Fruit fly (Drosophila melanogaster) whole organism, embryonic: ENCODE measurements around the gene mag.
A peak's percentile ranks its signal among the peaks of the same experiment; 100 is the strongest.

Experiments used
- CG10366 ChIP-seq: fragments of 200-800 bp; sonication (Bioruptor generic); IDR thresholded peaks from 2 replicates; pipeline ENCODE4 v1.3.6; 2022; ENCODE audit warnings: missing biosample characterization, missing genetic modification characterization
- CG10431 ChIP-seq: fragments of 200-800 bp; sonication (Bioruptor generic); optimal IDR thresholded peaks from 3 replicates; lab custom pipeline; 2018; ENCODE audit warnings: missing biosample characterization, mild to moderate bottlenecking, missing genetic modification characterization
- CG11560 ChIP-seq: fragments of 200-800 bp; sonication (Bioruptor generic); IDR thresholded peaks from 3 replicates; pipeline ENCODE4 v1.3.6; 2022; ENCODE audit warnings: missing biosample characterization, missing genetic modification characterization
- CG12219 ChIP-seq: fragments of 200-800 bp; sonication (Bioruptor generic); optimal IDR thresholded peaks from 3 replicates; lab custom pipeline; 2018; ENCODE audit warnings: missing biosample characterization, mild to moderate bottlenecking, missing genetic modification characterization
- CG12391 ChIP-seq: fragments of 200-800 bp; sonication (Bioruptor generic); optimal IDR thresholded peaks from 3 replicates; lab custom pipeline; 2018; ENCODE audit warnings: missing biosample characterization, mild to moderate bottlenecking, missing genetic modification characterization, moderate library complexity
- CG13287 ChIP-seq: fragments of 200-800 bp; sonication (Bioruptor generic); IDR thresholded peaks from 2 replicates; pipeline ENCODE4 v1.3.6; 2022; ENCODE audit warnings: missing biosample characterization, missing genetic modification characterization; ENCODE audit not compliant: partially characterized antibody
- CG13775 ChIP-seq: fragments of 200-800 bp; sonication (Bioruptor generic); optimal IDR thresholded peaks from 3 replicates; lab custom pipeline; 2017; ENCODE audit warnings: missing biosample characterization, mild to moderate bottlenecking, missing genetic modification characterization
- CG1832 ChIP-seq: fragments of 200-800 bp; sonication (Bioruptor generic); optimal IDR thresholded peaks from 2 replicates; lab custom pipeline; 2017; ENCODE audit warnings: missing biosample characterization, mild to moderate bottlenecking, missing genetic modification characterization, inconsistent platforms
- CG32767 ChIP-seq: fragments of 200-800 bp; sonication (Bioruptor generic); IDR thresholded peaks from 2 replicates; pipeline ENCODE4 v1.3.6; 2022; ENCODE audit warnings: missing biosample characterization, missing genetic modification characterization
- CG3281 ChIP-seq: fragments of 200-800 bp; sonication (Bioruptor generic); optimal IDR thresholded peaks from 3 replicates; lab custom pipeline; 2017; ENCODE audit warnings: missing biosample characterization, mild to moderate bottlenecking, missing genetic modification characterization
- CG4360 ChIP-seq: fragments of 200-800 bp; sonication (Bioruptor generic); IDR thresholded peaks from 2 replicates; pipeline ENCODE4 v1.3.6; 2022; ENCODE audit warnings: missing biosample characterization, missing genetic modification characterization
- CG4617 ChIP-seq: fragments of 200-800 bp; sonication (Bioruptor generic); optimal IDR thresholded peaks from 3 replicates; lab custom pipeline; 2016; ENCODE audit warnings: missing biosample characterization, missing genetic modification characterization, borderline replicate concordance
- CG4707 ChIP-seq: fragments of 200-800 bp; sonication (Bioruptor generic); optimal IDR thresholded peaks from 2 replicates; lab custom pipeline; 2018; ENCODE audit warnings: missing biosample characterization, mild to moderate bottlenecking, missing genetic modification characterization, moderate library complexity
- CG6791 ChIP-seq: fragments of 200-800 bp; sonication (Bioruptor generic); IDR thresholded peaks from 3 replicates; pipeline ENCODE4 v1.3.6; 2022; ENCODE audit warnings: missing biosample characterization, missing genetic modification characterization; ENCODE audit not compliant: partially characterized antibody
- CG7271 ChIP-seq: fragments of 200-800 bp; sonication (Bioruptor generic); optimal IDR thresholded peaks from 2 replicates; lab custom pipeline; 2018; ENCODE audit warnings: missing biosample characterization, mild to moderate bottlenecking, missing genetic modification characterization, moderate library complexity
- CG9215 ChIP-seq: fragments of 200-800 bp; sonication (Bioruptor generic); IDR thresholded peaks from 2 replicates; pipeline ENCODE4 v1.3.6; 2022; ENCODE audit warnings: missing biosample characterization, missing genetic modification characterization
- CkIIα-i1 ChIP-seq: fragments of 200-800 bp; sonication (Bioruptor generic); IDR thresholded peaks from 2 replicates; pipeline ENCODE4 v1.3.6; 2022; ENCODE audit warnings: missing biosample characterization, missing genetic modification characterization
- Elba2 ChIP-seq: fragments of 200-800 bp; sonication (Bioruptor generic); optimal IDR thresholded peaks from 3 replicates; lab custom pipeline; 2016; ENCODE audit warnings: missing biosample characterization, missing genetic modification characterization
- Ets97D ChIP-seq: fragments of 200-800 bp; sonication (Bioruptor generic); optimal IDR thresholded peaks from 3 replicates; lab custom pipeline; 2016; ENCODE audit warnings: missing biosample characterization, missing genetic modification characterization
- H2.0 ChIP-seq: fragments of 200-800 bp; sonication (Bioruptor generic); IDR thresholded peaks from 2 replicates; pipeline ENCODE4 v1.3.6; 2022; ENCODE audit warnings: missing biosample characterization, missing genetic modification characterization
- HLH3B ChIP-seq: fragments of 200-800 bp; sonication (Bioruptor generic); IDR thresholded peaks from 2 replicates; pipeline ENCODE4 v1.3.6; 2022; ENCODE audit warnings: missing biosample characterization, missing genetic modification characterization
- Hr3 ChIP-seq: fragments of 200-800 bp; sonication (Bioruptor generic); optimal IDR thresholded peaks from 3 replicates; lab custom pipeline; 2016; ENCODE audit warnings: missing biosample characterization, missing genetic modification characterization
- Med ChIP-seq: fragments of 200-800 bp; sonication (Bioruptor generic); peaks from one replicate; lab custom pipeline; 2016; ENCODE audit warnings: missing biosample characterization, missing genetic modification characterization, mild to moderate bottlenecking, inconsistent platforms, moderate library complexity
- NFAT ChIP-seq: fragments of 200-800 bp; sonication (Bioruptor generic); IDR thresholded peaks from 2 replicates; pipeline ENCODE4 v1.3.6; 2022; ENCODE audit warnings: missing biosample characterization, missing genetic modification characterization
- Oaz ChIP-seq: fragments of 200-800 bp; sonication (Bioruptor generic); IDR thresholded peaks from 2 replicates; pipeline ENCODE4 v1.3.6; 2022; ENCODE audit warnings: missing biosample characterization, missing genetic modification characterization
- Ssrp ChIP-seq: fragments of 200-800 bp; sonication (Bioruptor generic); optimal IDR thresholded peaks from 2 replicates; lab custom pipeline; 2018; ENCODE audit warnings: missing biosample characterization, mild to moderate bottlenecking, missing genetic modification characterization, moderate library complexity
- Stat92E ChIP-seq, 3 experiments: fragments of >200 bp in 2 of 3; fragments of 200-800 bp in 1 of 3; sonication (Bioruptor generic) in 1 of 3; optimal IDR thresholded peaks; 2 replicates each; lab custom pipeline; 2017 to 2019; ENCODE audit warnings: missing biosample characterization in 3 of 3, missing genetic modification characterization in 3 of 3, mild to moderate bottlenecking in 1 of 3, moderate library complexity in 1 of 3
- fd64A ChIP-seq: fragments of 200-800 bp; sonication (Bioruptor generic); optimal IDR thresholded peaks from 3 replicates; lab custom pipeline; 2018; ENCODE audit warnings: missing biosample characterization, mild to moderate bottlenecking, missing genetic modification characterization
- hb ChIP-seq: fragments of 200-800 bp; sonication (Bioruptor generic); IDR thresholded peaks from 3 replicates; pipeline ENCODE4 v1.3.6; 2022; ENCODE audit warnings: missing biosample characterization, missing genetic modification characterization; ENCODE audit not compliant: partially characterized antibody
- hth ChIP-seq: fragments of >200 bp; optimal IDR thresholded peaks from 2 replicates; lab custom pipeline; 2017; ENCODE audit warnings: inconsistent platforms
- ind ChIP-seq: fragments of 200-800 bp; sonication (Bioruptor generic); optimal IDR thresholded peaks from 3 replicates; lab custom pipeline; 2016; ENCODE audit warnings: missing biosample characterization, missing genetic modification characterization
- insv ChIP-seq, 2 experiments: fragments of 200-800 bp; sonication (Bioruptor generic); optimal IDR thresholded peaks; 3 replicates each; lab custom pipeline; 2016 to 2018; ENCODE audit warnings: missing biosample characterization in 2 of 2, missing genetic modification characterization in 2 of 2
- jumu ChIP-seq: fragments of 200-800 bp; sonication (Bioruptor generic); optimal IDR thresholded peaks from 3 replicates; lab custom pipeline; 2016; ENCODE audit warnings: missing biosample characterization, missing genetic modification characterization
- ken ChIP-seq: fragments of 200-800 bp; sonication (Bioruptor generic); IDR thresholded peaks from 3 replicates; pipeline ENCODE4 v1.3.6; 2022; ENCODE audit warnings: missing biosample characterization, missing genetic modification characterization
- klu ChIP-seq: fragments of 200-800 bp; sonication (Bioruptor generic); IDR thresholded peaks from 2 replicates; pipeline ENCODE4 v1.3.6; 2022; ENCODE audit warnings: missing biosample characterization, missing genetic modification characterization
- knrl ChIP-seq: fragments of 200-800 bp; sonication (Bioruptor generic); IDR thresholded peaks from 3 replicates; pipeline ENCODE4 v1.3.6; 2022; ENCODE audit warnings: missing biosample characterization, missing genetic modification characterization; ENCODE audit not compliant: partially characterized antibody
- maf-S ChIP-seq: fragments of 200-800 bp; sonication (Bioruptor generic); optimal IDR thresholded peaks from 2 replicates; lab custom pipeline; 2016; ENCODE audit warnings: missing biosample characterization, missing genetic modification characterization
- nmo ChIP-seq: fragments of 200-800 bp; sonication (Bioruptor generic); optimal IDR thresholded peaks from 2 replicates; lab custom pipeline; 2018; ENCODE audit warnings: missing biosample characterization, mild to moderate bottlenecking, missing genetic modification characterization, moderate library complexity
- nom ChIP-seq: fragments of 200-800 bp; sonication (Bioruptor generic); optimal IDR thresholded peaks from 2 replicates; lab custom pipeline; 2017; ENCODE audit warnings: missing biosample characterization, missing genetic modification characterization, mild to moderate bottlenecking, moderate library complexity, missing genetic modification reagents
- org-1 ChIP-seq: fragments of 200-800 bp; sonication (Bioruptor generic); optimal IDR thresholded peaks from 2 replicates; lab custom pipeline; 2017; ENCODE audit warnings: missing biosample characterization, missing genetic modification characterization
- peb ChIP-seq: fragments of 200-800 bp; sonication (Bioruptor generic); IDR thresholded peaks from 2 replicates; pipeline ENCODE4 v1.3.6; 2022; ENCODE audit warnings: missing biosample characterization, missing genetic modification characterization
- pros ChIP-seq: fragments of 200-800 bp; sonication (Bioruptor generic); optimal IDR thresholded peaks from 3 replicates; lab custom pipeline; 2019; ENCODE audit warnings: missing biosample characterization, mild to moderate bottlenecking, missing genetic modification characterization, moderate library complexity
- ro ChIP-seq: fragments of 200-800 bp; sonication (Bioruptor generic); IDR thresholded peaks from 2 replicates; pipeline ENCODE4 v1.3.6; 2022; ENCODE audit warnings: missing biosample characterization, missing genetic modification characterization
- tll ChIP-seq, 2 experiments: fragments of 200-800 bp in 1 of 2; fragments of >200 bp in 1 of 2; sonication (Bioruptor generic) in 1 of 2; optimal IDR thresholded peaks; 2 replicates each; lab custom pipeline; 2017 to 2019; ENCODE audit warnings: missing biosample characterization in 2 of 2, missing genetic modification characterization in 2 of 2, mild to moderate bottlenecking in 1 of 2, moderate library complexity in 1 of 2
- toy ChIP-seq: fragments of 200-800 bp; sonication (Bioruptor generic); IDR thresholded peaks from 2 replicates; pipeline ENCODE4 v1.3.6; 2022; ENCODE audit warnings: missing biosample characterization, missing genetic modification characterization
- tx ChIP-seq: fragments of 200-800 bp; sonication (Bioruptor generic); optimal IDR thresholded peaks from 2 replicates; lab custom pipeline; 2016; ENCODE audit warnings: missing biosample characterization, missing genetic modification characterization

The mag gene

DNA sequence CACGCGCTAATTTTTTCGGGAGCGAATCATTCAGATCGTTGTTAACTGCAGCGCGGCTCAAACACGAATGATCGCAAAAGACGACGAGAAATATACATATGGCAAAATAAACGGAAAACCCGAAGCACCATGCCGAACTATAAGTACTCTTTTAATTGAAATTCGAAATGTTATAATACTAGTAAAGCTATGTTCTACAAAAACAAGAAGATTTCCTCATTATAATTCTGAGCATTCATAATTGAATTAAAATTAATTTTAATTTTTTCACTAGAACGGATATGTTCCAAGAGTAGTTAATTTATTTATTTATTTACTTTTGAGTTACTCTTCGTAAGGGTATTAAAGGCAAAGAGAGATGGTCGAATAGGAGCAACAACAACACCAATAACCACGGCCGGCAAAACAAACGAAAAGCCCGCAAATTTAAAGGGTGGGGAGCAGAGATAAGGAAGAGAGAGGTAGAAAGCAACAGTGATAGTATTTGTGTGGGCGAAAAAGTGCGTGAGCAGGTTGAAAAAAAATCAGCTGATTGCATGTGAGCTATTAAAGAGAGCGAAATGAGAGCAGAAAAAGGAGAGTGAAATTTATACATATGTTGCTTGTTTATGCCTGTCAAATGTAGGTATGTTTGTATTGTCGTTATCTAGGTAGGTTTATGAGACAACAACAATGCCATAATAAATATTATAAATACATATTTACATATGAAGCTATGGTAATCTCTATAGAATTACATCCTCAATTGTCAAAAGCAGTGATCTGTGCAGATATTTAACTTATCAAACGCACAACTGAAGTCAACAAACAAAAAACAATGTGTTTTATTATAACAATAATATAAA is 33.2 kb downstream of the mag start (continued):
- TF ChIP-seq CG11560 (tag; lab: Robert Waterston, UW) (no peak), H2.0 (GFP tag; lab: Robert Waterston, UW) (peak; percentile 71), CG6791 (GFP tag; lab: Robert Waterston, UW) (no peak), Ssrp (tag; lab: Kevin White, UChicago) (peak; percentile 56), toy (0 out of 2 replicates have a peak, but pooled peaks have one; percentile 33), hth (lab: Kevin White, UChicago) (no peak), CG13775 (GFP tag; lab: Kevin White, UChicago) (no peak), CG10366 (GFP tag; lab: Robert Waterston, UW) (peak; percentile 77), maf-S (GFP tag; lab: Kevin White, UChicago) (peak; percentile 30), CG4360 (GFP tag; lab: Robert Waterston, UW) (peak; percentile 67), tx (GFP tag; lab: Kevin White, UChicago) (no peak), CG32767 (GFP tag; lab: Robert Waterston, UW) (peak; percentile 52; the same call in 1 of the 2 replicates), Elba2 (GFP tag; lab: Kevin White, UChicago) (no peak), CG13287 (peak; percentile 21; the same call in 1 of the 2 replicates), Med (peak; percentile 86), ken (GFP tag; lab: Robert Waterston, UW) (peak; percentile 38; the same call in 1 of the 3 replicates), fd64A (GFP tag; lab: Kevin White, UChicago) (peak; percentile 58), Hr3 (GFP tag; lab: Kevin White, UChicago) (peak; percentile 60), Oaz (peak; percentile 47), CG12391 (tag; lab: Kevin White, UChicago) (peak; percentile 77), Stat92E (GFP tag; optimal IDR thresholded peaks at IDR 0.05; lab: Kevin White, UChicago) (no peak), CG1832 (GFP tag; lab: Kevin White, UChicago) (no peak), hb (no peak), nom (peak; percentile 70), CG9215 (GFP tag; lab: Robert Waterston, UW) (peak; percentile 49), CG7271 (tag; lab: Kevin White, UChicago) (no peak), Ets97D (peak; percentile 9), nmo (GFP tag; lab: Kevin White, UChicago) (peak; percentile 76), klu (GFP tag; lab: Robert Waterston, UW) (peak; percentile 29; the same call in 1 of the 2 replicates), NFAT (GFP tag; lab: Robert Waterston, UW) (no peak; the same call in 1 of the 2 replicates), CkIIα-i1 (GFP tag; lab: Robert Waterston, UW) (no peak), CG10431 (GFP tag; lab: Kevin White, UChicago) (peak; percentile 37), ind (GFP tag; lab: Kevin White, UChicago) (peak; percentile 67), HLH3B (GFP tag; lab: Robert Waterston, UW) (peak; percentile 81), CG4707 (GFP tag; lab: Kevin White, UChicago) (no peak), CG3281 (GFP tag; lab: Kevin White, UChicago) (peak; percentile 81), insv (GFP tag; optimal IDR thresholded peaks at IDR 0.05; lab: Kevin White, UChicago) (no peak), peb (GFP tag; lab: Robert Waterston, UW) (peak; percentile 48; the same call in 1 of the 2 replicates), org-1 (peak; percentile 58), CG4617 (GFP tag; lab: Kevin White, UChicago) (peak; percentile 23), knrl (no peak), jumu (GFP tag; lab: Kevin White, UChicago) (no peak), CG12219 (peak; percentile 23), pros (no peak), ro (GFP tag; lab: Robert Waterston, UW) (no peak), tll (GFP tag; optimal IDR thresholded peaks at IDR 0.05; lab: Kevin White, UChicago) (no peak)
